Fruit fly (Drosophila melanogaster): ENCODE measurements around the gene sfl.

sfl gene

DNA sequence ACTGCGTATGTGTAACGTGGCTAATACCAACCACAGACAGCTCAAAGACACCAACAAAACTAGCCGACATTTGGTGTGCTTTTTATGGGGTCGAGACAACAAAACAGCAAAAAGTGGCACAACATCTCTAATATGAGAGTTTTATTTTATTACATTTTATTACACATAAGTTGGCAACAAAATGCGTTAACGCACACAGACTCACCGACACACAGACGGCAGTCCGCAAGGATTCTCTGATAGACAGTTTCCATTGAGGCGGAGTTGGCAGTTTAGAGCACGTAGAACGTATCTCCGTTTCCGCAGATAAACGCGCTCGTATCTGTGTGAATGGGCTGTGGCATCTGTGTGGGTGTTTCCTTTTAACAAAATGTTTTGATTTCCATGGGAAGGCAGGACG lies 12.6 kb downstream of the sfl start:
- TF ChIP-seq rn (GFP tag; IDR thresholded peaks at IDR 0.05) (no peak), CG8159 (tag; optimal IDR thresholded peaks at IDR 0.05) (no peak), CG34367 (tag; optimal IDR thresholded peaks at IDR 0.05) (no peak), fd96Ca (GFP tag; IDR thresholded peaks at IDR 0.05) (no peak), CG32121 (GFP tag; IDR thresholded peaks at IDR 0.05) (no peak), CG15710 (tag; optimal IDR thresholded peaks at IDR 0.05) (no peak), EcR (GFP tag; optimal IDR thresholded peaks at IDR 0.05) (no peak), CG12605 (GFP tag; IDR thresholded peaks at IDR 0.05) (no peak), CG17806 (tag; optimal IDR thresholded peaks at IDR 0.05) (no peak), D1 (tag; optimal IDR thresholded peaks at IDR 0.05) (no peak), CG13204 (GFP tag; optimal IDR thresholded peaks at IDR 0.05) (no peak), Ets98B (GFP tag; IDR thresholded peaks at IDR 0.05) (no peak), Snoo (tag; optimal IDR thresholded peaks at IDR 0.05) (no peak), Pif1A (GFP tag; optimal IDR thresholded peaks at IDR 0.05) (no peak), CG4496 (GFP tag; IDR thresholded peaks at IDR 0.05) (no peak)

DNA sequence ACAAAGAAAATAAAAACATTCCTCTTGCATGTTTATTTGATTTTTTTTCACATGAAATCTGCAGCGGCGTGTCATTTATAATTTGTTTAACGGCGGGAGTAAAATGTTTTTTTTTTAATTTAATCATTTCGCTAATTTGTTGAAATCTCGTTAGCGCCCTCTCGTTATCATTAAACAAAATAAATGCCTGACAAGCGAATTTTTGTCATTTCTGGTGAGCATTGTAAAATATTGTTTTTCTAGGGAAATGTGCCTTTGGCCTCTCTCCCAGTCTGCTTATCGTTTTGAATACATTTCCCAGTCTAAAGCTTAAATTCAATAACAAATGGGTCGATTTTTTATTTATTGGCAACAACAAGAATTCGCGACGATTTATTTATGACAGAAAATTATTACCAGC lies 16.8 kb downstream of the sfl start:
- TF ChIP-seq CG12605 (GFP tag; IDR thresholded peaks at IDR 0.05) (no peak), CG8301 (tag; optimal IDR thresholded peaks at IDR 0.05) (no peak), CG32121 (GFP tag; IDR thresholded peaks at IDR 0.05) (no peak), Snoo (tag; optimal IDR thresholded peaks at IDR 0.05) (no peak), Ets98B (GFP tag; IDR thresholded peaks at IDR 0.05) (no peak), CG17806 (tag; optimal IDR thresholded peaks at IDR 0.05) (no peak), CG34367 (tag; optimal IDR thresholded peaks at IDR 0.05) (no peak), fd96Ca (GFP tag; IDR thresholded peaks at IDR 0.05) (no peak), Pif1A (GFP tag; optimal IDR thresholded peaks at IDR 0.05) (no peak), gl (tag; optimal IDR thresholded peaks at IDR 0.05) (no peak), CG10348 (GFP tag; IDR thresholded peaks at IDR 0.05) (no peak), rn (GFP tag; IDR thresholded peaks at IDR 0.05) (no peak), CG13204 (GFP tag; optimal IDR thresholded peaks at IDR 0.05) (no peak), Pif1B (GFP tag; optimal IDR thresholded peaks at IDR 0.05) (no peak), CG9948 (tag; optimal IDR thresholded peaks at IDR 0.05) (no peak), EcR (GFP tag; optimal IDR thresholded peaks at IDR 0.05) (no peak), CG4496 (GFP tag; IDR thresholded peaks at IDR 0.05) (no peak), CG15710 (tag; optimal IDR thresholded peaks at IDR 0.05) (no peak), CG8159 (tag; optimal IDR thresholded peaks at IDR 0.05) (no peak), CG14655 (GFP tag; optimal IDR thresholded peaks at IDR 0.05) (no peak)

DNA sequence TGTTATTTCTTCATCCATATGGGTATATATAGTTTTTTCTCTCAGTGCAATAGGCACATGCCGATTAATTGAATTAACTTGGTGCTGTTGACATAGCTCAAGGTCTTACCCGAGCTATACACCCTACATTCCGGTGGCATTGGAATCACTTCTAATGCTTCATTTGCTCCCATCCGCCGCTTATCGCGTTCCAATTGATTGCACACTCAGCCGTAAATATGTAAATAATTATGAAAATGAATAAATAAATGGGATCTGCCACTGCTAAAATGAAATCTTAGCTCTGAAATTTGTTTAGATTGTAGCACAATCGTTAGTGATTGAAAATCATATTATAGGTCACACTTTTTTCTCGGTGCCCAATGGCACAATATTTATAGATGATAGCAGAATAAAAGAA lies 21.4 kb downstream of the sfl start:
- TF ChIP-seq EcR (GFP tag; optimal IDR thresholded peaks at IDR 0.05) (no peak), CG12605 (GFP tag; IDR thresholded peaks at IDR 0.05) (no peak), Pif1B (GFP tag; optimal IDR thresholded peaks at IDR 0.05) (no peak), CG9948 (tag; optimal IDR thresholded peaks at IDR 0.05) (no peak), CG10348 (GFP tag; IDR thresholded peaks at IDR 0.05) (no peak), CG32121 (GFP tag; IDR thresholded peaks at IDR 0.05) (no peak), gl (tag; optimal IDR thresholded peaks at IDR 0.05) (no peak), CG8159 (tag; optimal IDR thresholded peaks at IDR 0.05) (no peak), CG4496 (GFP tag; IDR thresholded peaks at IDR 0.05) (no peak), CG8301 (tag; optimal IDR thresholded peaks at IDR 0.05) (no peak), CG34367 (tag; optimal IDR thresholded peaks at IDR 0.05) (no peak), Pif1A (GFP tag; optimal IDR thresholded peaks at IDR 0.05) (no peak), rn (GFP tag; IDR thresholded peaks at IDR 0.05) (no peak), fd96Ca (GFP tag; IDR thresholded peaks at IDR 0.05) (no peak), CG17806 (tag; optimal IDR thresholded peaks at IDR 0.05) (no peak), D1 (tag; optimal IDR thresholded peaks at IDR 0.05) (no peak)

DNA sequence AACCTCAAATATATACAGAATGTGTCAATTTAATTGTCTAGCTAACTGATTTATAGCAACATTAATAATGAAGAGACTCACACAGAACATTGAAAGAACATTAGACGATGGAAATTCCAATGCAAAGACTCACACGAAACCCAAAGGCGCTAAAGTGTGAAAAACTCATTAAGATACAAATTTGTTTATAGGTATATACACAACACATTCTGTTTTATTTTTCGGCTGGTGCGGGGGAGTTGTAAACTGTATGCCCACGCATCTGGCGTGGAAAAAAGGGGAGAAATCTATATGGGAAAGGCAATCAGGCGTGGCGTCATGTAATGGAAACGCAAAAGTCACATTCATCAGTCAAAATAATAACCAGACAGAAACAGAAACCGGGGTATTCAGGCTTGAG lies 24.2 kb downstream of the sfl start:
- TF ChIP-seq Ets98B (GFP tag; IDR thresholded peaks at IDR 0.05) (no peak), CG32121 (GFP tag; IDR thresholded peaks at IDR 0.05) (no peak), rn (GFP tag; IDR thresholded peaks at IDR 0.05) (no peak), CG4496 (GFP tag; IDR thresholded peaks at IDR 0.05) (no peak), Snoo (tag; optimal IDR thresholded peaks at IDR 0.05) (no peak), CG15710 (tag; optimal IDR thresholded peaks at IDR 0.05) (no peak)

DNA sequence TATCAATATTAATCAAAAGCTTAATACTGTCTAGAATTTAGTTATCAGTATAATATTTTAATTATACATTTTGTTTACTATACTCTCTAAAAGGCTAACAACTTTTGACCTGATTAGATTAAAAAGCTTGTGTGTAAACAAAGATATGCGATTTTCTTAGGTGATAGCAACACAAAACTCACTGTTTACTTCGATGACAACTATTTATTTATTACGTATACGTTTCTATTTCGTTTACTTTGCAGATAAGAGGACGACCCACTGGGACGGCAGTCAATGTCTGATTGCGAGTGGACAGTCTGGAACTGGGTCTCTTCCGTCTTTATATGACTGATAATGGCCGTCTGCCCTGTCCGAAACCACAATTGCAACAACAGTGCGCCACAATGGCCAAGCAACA lies 27.3 kb downstream of the sfl start:
- TF ChIP-seq gl (tag; optimal IDR thresholded peaks at IDR 0.05) (no peak), CG17806 (tag; optimal IDR thresholded peaks at IDR 0.05) (no peak), CG4496 (GFP tag; IDR thresholded peaks at IDR 0.05) (0 out of 3 replicates have a peak, but pooled peaks have one; percentile 12), CG9948 (tag; optimal IDR thresholded peaks at IDR 0.05) (no peak), Snoo (tag; optimal IDR thresholded peaks at IDR 0.05) (no peak), CG13204 (GFP tag; optimal IDR thresholded peaks at IDR 0.05) (no peak), CG34367 (tag; optimal IDR thresholded peaks at IDR 0.05) (no peak), CG15710 (tag; optimal IDR thresholded peaks at IDR 0.05) (no peak), D1 (tag; optimal IDR thresholded peaks at IDR 0.05) (no peak), Pif1A (GFP tag; optimal IDR thresholded peaks at IDR 0.05) (no peak), CG8301 (tag; optimal IDR thresholded peaks at IDR 0.05) (no peak), CG8159 (tag; optimal IDR thresholded peaks at IDR 0.05) (no peak), CG14655 (GFP tag; optimal IDR thresholded peaks at IDR 0.05) (peak; percentile 6), fd96Ca (GFP tag; IDR thresholded peaks at IDR 0.05) (no peak), EcR (GFP tag; optimal IDR thresholded peaks at IDR 0.05) (no peak), CG10348 (GFP tag; IDR thresholded peaks at IDR 0.05) (no peak), Ets98B (GFP tag; IDR thresholded peaks at IDR 0.05) (0 out of 2 replicates have a peak, but pooled peaks have one; percentile 11), CG32121 (GFP tag; IDR thresholded peaks at IDR 0.05) (no peak), CG12605 (GFP tag; IDR thresholded peaks at IDR 0.05) (no peak), rn (GFP tag; IDR thresholded peaks at IDR 0.05) (no peak), Pif1B (GFP tag; optimal IDR thresholded peaks at IDR 0.05) (no peak)

DNA sequence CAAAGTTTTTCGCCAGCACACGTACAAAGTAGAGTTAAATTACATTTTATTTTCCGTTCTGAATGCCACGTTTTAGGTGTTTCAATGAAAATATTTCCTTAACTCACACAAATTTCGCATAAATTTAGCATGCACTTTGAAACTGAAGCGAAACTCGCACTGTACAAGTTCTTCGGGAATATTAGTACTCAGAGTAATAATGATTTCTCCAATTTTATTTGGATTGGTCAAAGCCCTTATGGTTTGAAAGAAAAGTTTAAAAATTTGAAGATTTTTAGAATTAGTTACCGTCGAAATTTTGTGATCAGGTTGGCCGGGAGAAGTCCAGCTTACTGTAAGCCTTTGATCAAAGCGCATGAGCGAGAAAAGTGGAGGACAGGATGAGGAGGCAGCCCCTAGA lies 34.9 kb downstream of the sfl start, which contains the start of gene betaTub65B:
betaTub65B (plus strand) TSS at position 301 of the 400 bp plus-strand sequence.
- TF ChIP-seq CG9948 (tag; optimal IDR thresholded peaks at IDR 0.05) (no peak), Snoo (tag; optimal IDR thresholded peaks at IDR 0.05) (no peak), Pif1B (GFP tag; optimal IDR thresholded peaks at IDR 0.05) (no peak), CG10348 (GFP tag; IDR thresholded peaks at IDR 0.05) (no peak), CG4496 (GFP tag; IDR thresholded peaks at IDR 0.05) (no peak), EcR (GFP tag; optimal IDR thresholded peaks at IDR 0.05) (no peak)

Data from whole organism, pupa.